Worm (Caenorhabditis elegans) whole organism, dauer: ENCODE data around the gene Y53G8B.1.

ENCODE experiments used
- unc-62 ChIP-seq: sonication (generic microtip); optimal IDR thresholded peaks from 2 replicates; lab custom pipeline; 2017; ENCODE audit warnings: missing biosample characterization, missing genetic modification reagents, missing genetic modification characterization

Y53G8B.1 gene

ce11 chrIII:3161600-3161999 lies 32.5 kb downstream of the Y53G8B.1 start:
- TF ChIP-seq unc-62 (GFP tag; lab: Kevin White, UChicago), result no peak

- TF ChIP-seq unc-62 (GFP tag; lab: Kevin White, UChicago), result no peak
These were observed 34.4 kb downstream of the Y53G8B.1 start for ce11 chrIII:3163448-3163847.

- no peak for TF ChIP-seq unc-62 (GFP tag; lab: Kevin White, UChicago)
These were observed 36.2 kb downstream of the Y53G8B.1 start, which contains the start of gene R148.5 for ce11 chrIII:3165309-3165708. Gene R148.5, plus strand, starts transcription at chrIII:3165639.

- no peak for TF ChIP-seq unc-62 (GFP tag; lab: Kevin White, UChicago)
These were observed 40.2 kb downstream of the Y53G8B.1 start for ce11 chrIII:3169279-3169678.

ce11 chrIII:3170538-3170937 lies 41.5 kb downstream of the Y53G8B.1 start:
- no peak for TF ChIP-seq unc-62 (GFP tag; lab: Kevin White, UChicago)

- TF ChIP-seq unc-62 (GFP tag; lab: Kevin White, UChicago), result no peak
These were observed 42.3 kb downstream of the Y53G8B.1 start, which contains the start of gene R148.4 for ce11 chrIII:3171382-3171781. Gene R148.4, plus strand, starts transcription at chrIII:3171592.

- no peak for TF ChIP-seq unc-62 (GFP tag; lab: Kevin White, UChicago)
These were observed 45.9 kb downstream of the Y53G8B.1 start, which contains the start of gene R148.3 for ce11 chrIII:3174985-3175384. Gene R148.3, plus strand, starts transcription at chrIII:3175331.

ce11 chrIII:3176775-3177174 lies 47.7 kb downstream of the Y53G8B.1 start:
- no peak for TF ChIP-seq unc-62 (GFP tag; lab: Kevin White, UChicago)

- no peak for TF ChIP-seq unc-62 (GFP tag; lab: Kevin White, UChicago)
These were observed 50.8 kb downstream of the Y53G8B.1 start for ce11 chrIII:3179855-3180254.
